Worm (Caenorhabditis elegans) whole organism, L4 larva: ENCODE results near the gene C03H5.5.
A peak's percentile ranks its signal among the peaks of the same experiment; 100 is the strongest.

Experiments used
- F26F4.8 ChIP-seq: fragments of 200-800 bp; sonication (Bioruptor generic); conservative IDR thresholded peaks from 2 replicates; pipeline ENCODE4 v1.3.6; 2022; ENCODE audit warnings: missing genetic modification characterization, missing compliant biosample characterization
- F37D6.2 ChIP-seq: sonication (generic microtip); optimal IDR thresholded peaks from 2 replicates; lab custom pipeline; 2016; ENCODE audit warnings: mild to moderate bottlenecking, missing genetic modification characterization, missing compliant biosample characterization
- T20F7.1 ChIP-seq: fragments of 200-800 bp; sonication (Bioruptor generic); optimal IDR thresholded peaks from 2 replicates; lab custom pipeline; 2018; ENCODE audit warnings: mild to moderate bottlenecking, missing genetic modification characterization, missing compliant biosample characterization
- T26A8.4 ChIP-seq: fragments of 200-800 bp; sonication (Bioruptor generic); IDR thresholded peaks from 2 replicates; pipeline ENCODE4 v1.3.6; 2022; ENCODE audit warnings: missing genetic modification characterization, missing compliant biosample characterization
- Y105C5A.15 ChIP-seq: fragments of 200-800 bp; sonication (Bioruptor generic); IDR thresholded peaks from 2 replicates; pipeline ENCODE4 v1.3.6; 2022; ENCODE audit warnings: missing genetic modification characterization, missing compliant biosample characterization
- Y48G9A.11 ChIP-seq: fragments of 200-800 bp; sonication (Bioruptor generic); IDR thresholded peaks from 2 replicates; pipeline ENCODE4 v1.3.6; 2022; ENCODE audit warnings: missing genetic modification reagents, missing genetic modification characterization, missing compliant biosample characterization
- aha-1 ChIP-seq: fragments of 150-350 bp; peaks from one replicate; lab custom pipeline; 2014; ENCODE audit warnings: missing biosample characterization, missing genetic modification characterization
- aly-2 ChIP-seq: sonication (generic microtip); optimal IDR thresholded peaks from 2 replicates; lab custom pipeline; 2018; ENCODE audit warnings: missing biosample characterization, missing genetic modification characterization
- ceh-28 ChIP-seq: fragments of 150-350 bp; optimal IDR thresholded peaks from 2 replicates; lab custom pipeline; 2014; ENCODE audit warnings: missing biosample characterization, missing genetic modification reagents, missing genetic modification characterization
- ceh-32 ChIP-seq: sonication (generic microtip); optimal IDR thresholded peaks from 2 replicates; lab custom pipeline; 2016; ENCODE audit warnings: mild to moderate bottlenecking, missing genetic modification characterization, missing compliant biosample characterization; ENCODE audit not compliant: poor library complexity
- ceh-44 ChIP-seq: fragments of 200-800 bp; sonication (Bioruptor generic); IDR thresholded peaks from 2 replicates; pipeline ENCODE4 v1.3.6; 2022; ENCODE audit warnings: missing genetic modification reagents, missing genetic modification characterization, missing compliant biosample characterization
- ces-1 ChIP-seq: fragments of 150-350 bp; sonication (generic microtip); optimal IDR thresholded peaks from 4 replicates; lab custom pipeline; 2014; ENCODE audit warnings: missing biosample characterization, missing genetic modification reagents, missing genetic modification characterization
- dmd-8 ChIP-seq: fragments of 200-800 bp; sonication (Bioruptor generic); IDR thresholded peaks from 2 replicates; pipeline ENCODE4 v1.3.6; 2022; ENCODE audit warnings: missing genetic modification characterization, missing compliant biosample characterization
- dmd-9 ChIP-seq: fragments of 200-800 bp; sonication (Bioruptor generic); IDR thresholded peaks from 2 replicates; pipeline ENCODE4 v1.3.6; 2022; ENCODE audit warnings: missing genetic modification reagents, missing genetic modification characterization, missing compliant biosample characterization
- dpl-1 ChIP-seq: fragments of 150-350 bp; optimal IDR thresholded peaks from 2 replicates; lab custom pipeline; 2014; ENCODE audit warnings: missing biosample characterization, missing genetic modification reagents, missing genetic modification characterization
- jun-1 ChIP-seq: fragments of 150-350 bp; optimal IDR thresholded peaks from 2 replicates; lab custom pipeline; 2014; ENCODE audit warnings: missing biosample characterization, missing genetic modification reagents, missing genetic modification characterization
- lin-29 ChIP-seq: fragments of 200-800 bp; sonication (Bioruptor generic); IDR thresholded peaks from 2 replicates; pipeline ENCODE4 v1.3.6; 2022; ENCODE audit warnings: missing genetic modification reagents, missing genetic modification characterization, missing compliant biosample characterization
- lin-39 ChIP-seq: fragments of 150-350 bp; optimal IDR thresholded peaks from 2 replicates; lab custom pipeline; 2014; ENCODE audit warnings: missing biosample characterization, missing genetic modification reagents, missing genetic modification characterization
- lsy-2 ChIP-seq, 2 experiments: fragments of 150-350 bp in 1 of 2; sonication (generic microtip) in 1 of 2; optimal IDR thresholded peaks; 2 replicates each; lab custom pipeline; 2014 to 2017; ENCODE audit warnings: missing biosample characterization in 2 of 2, missing genetic modification characterization in 2 of 2
- madf-5 ChIP-seq, 2 experiments: fragments of 200-800 bp; sonication (Bioruptor generic); IDR thresholded peaks; 2 replicates each; pipeline ENCODE4 v1.3.6; 2022; ENCODE audit warnings: missing compliant biosample characterization in 2 of 2, missing genetic modification characterization in 2 of 2
- nhr-25 ChIP-seq: sonication (generic microtip); optimal IDR thresholded peaks from 2 replicates; lab custom pipeline; 2017; ENCODE audit warnings: missing genetic modification characterization, mild to moderate bottlenecking, missing compliant biosample characterization, antibody characterized with exemption, moderate library complexity, borderline replicate concordance; ENCODE audit not compliant: insufficient read depth
- nhr-6 ChIP-seq: fragments of 150-350 bp; optimal IDR thresholded peaks from 2 replicates; lab custom pipeline; 2014; ENCODE audit warnings: missing biosample characterization, missing genetic modification characterization
- nhr-76 ChIP-seq: fragments of 150-350 bp; optimal IDR thresholded peaks from 2 replicates; lab custom pipeline; 2014; ENCODE audit warnings: missing biosample characterization, missing genetic modification characterization
- rbr-2 ChIP-seq: sonication (generic microtip); optimal IDR thresholded peaks from 2 replicates; lab custom pipeline; 2016; ENCODE audit warnings: missing genotype, missing genetic modification characterization, missing compliant biosample characterization
- unc-130 ChIP-seq: sonication (generic microtip); optimal IDR thresholded peaks from 2 replicates; lab custom pipeline; 2016; ENCODE audit warnings: missing genetic modification reagents, missing genetic modification characterization, missing compliant biosample characterization
- unc-62 ChIP-seq, 3 experiments: fragments of 150-350 bp in 1 of 3; sonication (generic microtip); optimal IDR thresholded peaks in 2 of 3; peaks in 1 of 3; 1 replicate in 1 of 3; 2 replicates in 2 of 3; lab custom pipeline; 2014 to 2017; ENCODE audit warnings: missing biosample characterization in 3 of 3, missing genetic modification characterization in 3 of 3, missing genetic modification reagents in 3 of 3, missing genotype in 1 of 3
- zag-1 ChIP-seq: fragments of 150-350 bp; optimal IDR thresholded peaks from 2 replicates; lab custom pipeline; 2014; ENCODE audit warnings: missing biosample characterization, missing genetic modification characterization
- zfp-2 ChIP-seq: sonication (generic microtip); optimal IDR thresholded peaks from 2 replicates; lab custom pipeline; 2016; ENCODE audit warnings: mild to moderate bottlenecking, missing genetic modification characterization, missing compliant biosample characterization
- zfp-3 ChIP-seq: fragments of 200-800 bp; sonication (Bioruptor generic); conservative IDR thresholded peaks from 2 replicates; pipeline ENCODE4 v1.3.6; 2022; ENCODE audit warnings: missing genetic modification reagents, missing genetic modification characterization, missing compliant biosample characterization
- ztf-11 ChIP-seq: fragments of 150-350 bp; optimal IDR thresholded peaks from 2 replicates; lab custom pipeline; 2014; ENCODE audit warnings: missing biosample characterization, missing genetic modification characterization

C03H5.5 gene

ce11 chrII:370394-370793 is 14.8 kb downstream of the C03H5.5 start:
- TF ChIP-seq lin-39 (tag; lab: Kevin White, UChicago) (no peak), ces-1 (no peak), ztf-11 (tag; lab: Kevin White, UChicago) (no peak), nhr-6 (no peak), zfp-2 (tag; lab: Kevin White, UChicago) (no peak), lsy-2 (tag; optimal IDR thresholded peaks at IDR 0.05; lab: Kevin White, UChicago) (no peak), madf-5 (GFP tag; IDR thresholded peaks at IDR 0.05; lab: Robert Waterston, UW) (no peak), ceh-44 (GFP tag; lab: Robert Waterston, UW) (no peak), dmd-8 (no peak), F26F4.8 (no peak), ceh-28 (tag; lab: Kevin White, UChicago) (no peak), unc-130 (GFP tag; lab: Kevin White, UChicago) (no peak), T20F7.1 (GFP tag; lab: Kevin White, UChicago) (no peak), zfp-3 (no peak), ceh-32 (no peak)

DNA sequence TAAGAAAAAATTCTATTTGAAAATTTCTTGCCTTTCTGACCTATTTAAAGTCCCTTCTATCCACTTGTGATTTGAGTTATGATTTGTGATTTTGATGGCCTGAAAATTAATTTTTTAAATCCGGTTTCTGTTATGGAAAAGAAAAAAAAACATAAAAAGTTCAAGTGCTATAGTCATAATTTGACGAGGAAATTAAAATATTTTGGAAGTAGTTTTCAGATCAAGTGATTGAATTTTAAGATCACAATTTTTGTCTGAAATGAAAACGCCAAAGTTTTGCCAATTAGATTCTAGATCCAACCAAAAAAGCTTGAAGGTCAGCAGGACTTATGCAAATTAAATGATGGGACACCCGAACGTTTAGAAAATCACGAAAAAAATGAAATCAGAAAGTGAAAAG is 17.7 kb downstream of the C03H5.5 start, which contains the start of gene ptr-3:
TSS of gene ptr-3 (minus strand) at position 101 of the 400 bp plus-strand sequence.
- TF ChIP-seq lin-39 (tag; lab: Kevin White, UChicago), result no peak

DNA sequence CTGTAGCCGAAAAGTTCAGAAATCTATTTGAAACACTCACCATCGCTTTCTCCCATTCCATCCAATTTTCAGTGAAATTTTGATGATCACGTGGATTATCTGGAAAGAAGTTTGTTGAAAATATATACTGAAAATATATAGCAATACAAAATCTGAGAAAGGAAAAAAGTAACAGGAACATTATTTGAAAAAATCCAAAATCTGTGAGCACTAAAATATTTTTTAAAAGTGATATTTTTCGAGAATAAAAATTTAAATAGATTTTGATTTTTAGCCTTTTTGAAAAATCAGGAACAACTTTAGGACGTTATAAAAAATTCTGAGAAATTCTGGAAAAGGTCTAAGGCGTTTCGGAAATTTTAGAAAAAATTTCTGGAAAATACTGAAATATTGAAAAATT is 28.2 kb downstream of the C03H5.5 start, which contains the start of gene dmsr-4:
TSS of gene dmsr-4 (minus strand) at position 101 of the 400 bp plus-strand sequence.
- TF ChIP-seq aha-1 (tag; lab: Kevin White, UChicago) (peak; percentile 46), dmd-8 (no peak)
- TF ChIP-seq, all 104 proteins: peak for 1

- peak; percentile 80 for TF ChIP-seq ces-1
- no peak for TF ChIP-seq T26A8.4 (GFP tag; lab: Robert Waterston, UW)
- TF ChIP-seq rbr-2 (tag; lab: Kevin White, UChicago), result no peak
- no peak for TF ChIP-seq aly-2 (tag; lab: Kevin White, UChicago)
- no peak for TF ChIP-seq Y105C5A.15
- no peak for TF ChIP-seq jun-1 (tag; lab: Kevin White, UChicago)
Measured at ce11 chrII:354494-354893, 30.7 kb downstream of the C03H5.5 start.

ce11 chrII:349749-350148 is 35.4 kb downstream of the C03H5.5 start:
- peak in 1 of 2 experiments; percentile 22 for TF ChIP-seq unc-62 (GFP tag; optimal IDR thresholded peaks at IDR 0.05 in 1 of 2; lab: Kevin White, UChicago)
- no peak for TF ChIP-seq unc-62 (tag; optimal IDR thresholded peaks at IDR 0.05; lab: Kevin White, UChicago)
- no peak for TF ChIP-seq madf-5 (GFP tag; IDR thresholded peaks at IDR 0.05; lab: Robert Waterston, UW)

DNA sequence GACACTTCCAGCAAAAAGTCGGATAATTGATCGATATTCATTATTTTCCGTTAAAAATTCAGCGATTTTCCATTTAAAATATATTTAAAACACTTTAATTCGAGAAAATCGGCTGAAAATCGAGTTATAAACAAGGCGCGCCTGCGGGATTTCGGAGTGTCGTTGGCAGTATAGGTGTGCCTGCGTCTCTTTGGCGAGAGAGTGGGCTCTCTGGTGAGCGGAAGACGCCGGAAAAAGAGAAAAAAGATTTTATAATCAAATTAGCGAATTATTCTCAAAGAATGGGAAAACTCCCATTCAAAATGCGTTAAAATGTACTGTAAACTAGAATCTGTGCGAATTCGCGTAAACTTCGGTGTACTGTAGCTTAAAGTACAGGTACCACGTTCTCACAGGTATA is 37.4 kb downstream of the C03H5.5 start, which contains the start of gene D1069.3:
TSS of gene D1069.3 (minus strand) at position 158 of the 400 bp plus-strand sequence.
- TF ChIP-seq dmd-9 (GFP tag; lab: Robert Waterston, UW) (no peak), ces-1 (peak; percentile 7), Y48G9A.11 (GFP tag; lab: Robert Waterston, UW) (peak; percentile 99), unc-130 (GFP tag; lab: Kevin White, UChicago) (no peak), T20F7.1 (GFP tag; lab: Kevin White, UChicago) (peak; percentile 97), F37D6.2 (tag; lab: Kevin White, UChicago) (no peak), lsy-2 (tag; optimal IDR thresholded peaks at IDR 0.05; lab: Kevin White, UChicago) (peak in 1 of 2 experiments; percentile 52), dpl-1 (GFP tag; lab: Kevin White, UChicago) (peak; percentile 23)

DNA sequence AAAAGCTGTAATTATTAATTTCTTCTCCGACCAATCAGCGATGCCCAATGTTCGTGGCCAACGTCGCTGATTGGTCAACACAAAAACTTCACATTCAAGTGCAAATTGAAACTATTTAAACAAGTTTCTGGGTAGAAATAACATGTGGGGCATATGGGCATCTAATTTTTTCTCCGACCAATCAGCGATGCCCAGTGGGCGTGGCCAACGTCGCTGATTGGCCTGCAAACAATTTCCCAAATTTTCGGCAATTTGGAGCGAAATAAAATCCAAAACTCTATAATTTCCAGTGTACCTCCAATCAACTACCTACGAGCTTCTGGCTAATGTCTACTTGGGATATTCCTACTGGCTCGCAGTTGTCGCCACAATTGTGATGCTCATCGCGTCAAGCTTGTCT is 43.9 kb downstream of the C03H5.5 start:
- TF ChIP-seq aha-1 (tag; lab: Kevin White, UChicago) (peak; percentile 19), zfp-3 (no peak), zag-1 (no peak), Y105C5A.15 (no peak), nhr-76 (tag; lab: Kevin White, UChicago) (no peak), madf-5 (GFP tag; IDR thresholded peaks at IDR 0.05; lab: Robert Waterston, UW) (0 out of 4 replicates have a peak, but pooled peaks of 1 of the 2 experiments have one; percentile 25), lin-29 (GFP tag; lab: Robert Waterston, UW) (no peak), nhr-25 (tag; lab: Kevin White, UChicago) (no peak)
